Fruit fly (Drosophila melanogaster) Kc167 (cell line): ENCODE data around the gene CG15406.

Source experiments
- Myc ChIP-seq: fragments of >200 bp; optimal IDR thresholded peaks from 2 replicates; lab custom pipeline; 2017; ENCODE audit warnings: missing external identifiers
- Sin3A ChIP-seq: fragments of >200 bp; optimal IDR thresholded peaks from 2 replicates; lab custom pipeline; 2018; ENCODE audit warnings: missing external identifiers
- h ChIP-seq: fragments of >200 bp; optimal IDR thresholded peaks from 3 replicates; lab custom pipeline; 2018; ENCODE audit warnings: missing external identifiers
- insv ChIP-seq: fragments of >200 bp; optimal IDR thresholded peaks from 3 replicates; lab custom pipeline; 2018; ENCODE audit warnings: missing external identifiers
- psq ChIP-seq: fragments of >200 bp; optimal IDR thresholded peaks from 2 replicates; lab custom pipeline; 2017; ENCODE audit warnings: missing external identifiers
- ttk ChIP-seq: sonication (Bioruptor generic); optimal IDR thresholded peaks from 2 replicates; lab custom pipeline; 2017; ENCODE audit warnings: missing external identifiers

The CG15406 gene

dm6 chr2L:3308529-3309272 is at the start of gene CG15406:
CG15406 (plus strand) TSS chr2L:3309222.
- TF ChIP-seq Myc, result no peak
- no peak for TF ChIP-seq insv (lab: Kevin White, UChicago)

dm6 chr2L:3265635-3266034 is 43.4 kb upstream of the CG15406 start:
- TF ChIP-seq insv (lab: Kevin White, UChicago), result no peak
- no peak for TF ChIP-seq psq (lab: Kevin White, UChicago)
- TF ChIP-seq Myc, result no peak
- TF ChIP-seq Sin3A, result no peak
- TF ChIP-seq h (lab: Kevin White, UChicago), result no peak
- TF ChIP-seq ttk (lab: Kevin White, UChicago), result no peak

dm6 chr2L:3269137-3269536 is 39.9 kb upstream of the CG15406 start, which contains the start of gene CG3347:
CG3347 (plus strand) TSS chr2L:3269437.
- no peak for TF ChIP-seq Myc
- TF ChIP-seq h (lab: Kevin White, UChicago), result no peak
- TF ChIP-seq psq (lab: Kevin White, UChicago), result no peak

dm6 chr2L:3278786-3279185 is 30.2 kb upstream of the CG15406 start:
- TF ChIP-seq h (lab: Kevin White, UChicago) (no peak), insv (lab: Kevin White, UChicago) (no peak), ttk (lab: Kevin White, UChicago) (no peak), Sin3A (no peak), psq (lab: Kevin White, UChicago) (no peak), Myc (no peak)

- TF ChIP-seq ttk (lab: Kevin White, UChicago) (no peak), Sin3A (no peak), insv (lab: Kevin White, UChicago) (no peak), Myc (no peak), h (lab: Kevin White, UChicago) (no peak)
Measured at dm6 chr2L:3280484-3280993, 28.5 kb upstream of the CG15406 start, which contains the start of gene OtopLb. OtopLb (minus strand) TSS chr2L:3280534.

dm6 chr2L:3293718-3294340 is 15.2 kb upstream of the CG15406 start:
- no peak for TF ChIP-seq ttk (lab: Kevin White, UChicago)
- no peak for TF ChIP-seq Sin3A
- TF ChIP-seq psq (lab: Kevin White, UChicago), result no peak
- TF ChIP-seq h (lab: Kevin White, UChicago), result no peak
- no peak for TF ChIP-seq insv (lab: Kevin White, UChicago)
- no peak for TF ChIP-seq Myc

- TF ChIP-seq h (lab: Kevin White, UChicago), result no peak
- no peak for TF ChIP-seq psq (lab: Kevin White, UChicago)
Measured at dm6 chr2L:3294572-3294971, 14.4 kb upstream of the CG15406 start, which contains the start of gene CG9664. CG9664 (minus strand) TSS chr2L:3294706.

- TF ChIP-seq ttk (lab: Kevin White, UChicago), result no peak
- TF ChIP-seq h (lab: Kevin White, UChicago), result no peak
- no peak for TF ChIP-seq Myc
- TF ChIP-seq insv (lab: Kevin White, UChicago), result no peak
Measured at dm6 chr2L:3298065-3298469, 11.0 kb upstream of the CG15406 start.

- TF ChIP-seq h (lab: Kevin White, UChicago) (no peak), psq (lab: Kevin White, UChicago) (no peak)
Measured at dm6 chr2L:3299142-3299541, 9.9 kb upstream of the CG15406 start.

dm6 chr2L:3299803-3300202 is 9.2 kb upstream of the CG15406 start:
- TF ChIP-seq ttk (lab: Kevin White, UChicago) (no peak), insv (lab: Kevin White, UChicago) (no peak), h (lab: Kevin White, UChicago) (no peak), psq (lab: Kevin White, UChicago) (no peak), Sin3A (no peak), Myc (no peak)

dm6 chr2L:3301058-3301457 is 8.0 kb upstream of the CG15406 start:
- no peak for TF ChIP-seq Myc
- TF ChIP-seq ttk (lab: Kevin White, UChicago), result no peak
- no peak for TF ChIP-seq psq (lab: Kevin White, UChicago)
- no peak for TF ChIP-seq insv (lab: Kevin White, UChicago)
- TF ChIP-seq h (lab: Kevin White, UChicago), result no peak
- no peak for TF ChIP-seq Sin3A

- TF ChIP-seq insv (lab: Kevin White, UChicago) (no peak), h (lab: Kevin White, UChicago) (no peak), ttk (lab: Kevin White, UChicago) (no peak), Sin3A (no peak), Myc (no peak), psq (lab: Kevin White, UChicago) (no peak)
Measured at dm6 chr2L:3301755-3302499, 7.1 kb upstream of the CG15406 start.
